Fruit fly (Drosophila melanogaster) Kc167 (cell line): ENCODE measurements around the gene CG33269.
"Not testable (repeated sequence)": the region's sequence is repeated elsewhere in the genome, so short reads cannot be mapped to it uniquely, and the experiment has no call there.

ENCODE experiments used
- Myc ChIP-seq: fragments of >200 bp; optimal IDR thresholded peaks from 2 replicates; lab custom pipeline; 2017; ENCODE audit warnings: missing external identifiers
- Sin3A ChIP-seq: fragments of >200 bp; optimal IDR thresholded peaks from 2 replicates; lab custom pipeline; 2018; ENCODE audit warnings: missing external identifiers
- h ChIP-seq: fragments of >200 bp; optimal IDR thresholded peaks from 3 replicates; lab custom pipeline; 2018; ENCODE audit warnings: missing external identifiers
- insv ChIP-seq: fragments of >200 bp; optimal IDR thresholded peaks from 3 replicates; lab custom pipeline; 2018; ENCODE audit warnings: missing external identifiers
- psq ChIP-seq: fragments of >200 bp; optimal IDR thresholded peaks from 2 replicates; lab custom pipeline; 2017; ENCODE audit warnings: missing external identifiers
- ttk ChIP-seq: sonication (Bioruptor generic); optimal IDR thresholded peaks from 2 replicates; lab custom pipeline; 2017; ENCODE audit warnings: missing external identifiers

The CG33269 gene

dm6 chr3L:11609153-11609809, 27.3 kb upstream of the CG33269 start, which contains the start of gene Duba:
Gene Duba, minus strand, starts transcription at chr3L:11609465.
- no peak for TF ChIP-seq ttk (lab: Kevin White, UChicago)
- no peak for TF ChIP-seq h (lab: Kevin White, UChicago)
- no peak for TF ChIP-seq insv
- no peak for TF ChIP-seq Myc
- TF ChIP-seq Sin3A, result no peak
- TF ChIP-seq psq (lab: Kevin White, UChicago), result no peak

DNA sequence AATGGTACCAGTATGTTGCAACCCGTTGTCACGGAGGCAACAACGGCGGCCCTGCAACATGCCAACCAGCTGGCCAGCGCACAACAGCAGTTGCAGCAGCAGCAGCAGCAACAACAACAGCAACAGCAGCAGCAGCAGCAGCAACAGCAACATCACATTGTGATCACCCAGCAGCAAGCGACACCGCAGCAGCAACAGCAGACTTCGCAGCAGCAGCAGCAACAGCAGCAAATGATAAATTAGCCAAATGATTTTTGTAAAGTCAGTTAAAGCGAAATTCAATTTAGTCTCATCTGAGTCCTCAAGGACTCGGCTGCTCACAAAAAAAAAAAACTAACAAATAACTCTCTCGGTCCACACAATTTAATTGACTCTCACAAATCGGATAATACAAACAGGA, 22.2 kb upstream of the CG33269 start:
- TF ChIP-seq insv (no peak), psq (lab: Kevin White, UChicago) (no peak)

dm6 chr3L:11602040-11602439, 20.0 kb upstream of the CG33269 start:
- no peak for TF ChIP-seq Myc
- no peak for TF ChIP-seq h (lab: Kevin White, UChicago)
- no peak for TF ChIP-seq insv
- no peak for TF ChIP-seq ttk (lab: Kevin White, UChicago)
- no peak for TF ChIP-seq Sin3A
- TF ChIP-seq psq (lab: Kevin White, UChicago), result no peak

DNA sequence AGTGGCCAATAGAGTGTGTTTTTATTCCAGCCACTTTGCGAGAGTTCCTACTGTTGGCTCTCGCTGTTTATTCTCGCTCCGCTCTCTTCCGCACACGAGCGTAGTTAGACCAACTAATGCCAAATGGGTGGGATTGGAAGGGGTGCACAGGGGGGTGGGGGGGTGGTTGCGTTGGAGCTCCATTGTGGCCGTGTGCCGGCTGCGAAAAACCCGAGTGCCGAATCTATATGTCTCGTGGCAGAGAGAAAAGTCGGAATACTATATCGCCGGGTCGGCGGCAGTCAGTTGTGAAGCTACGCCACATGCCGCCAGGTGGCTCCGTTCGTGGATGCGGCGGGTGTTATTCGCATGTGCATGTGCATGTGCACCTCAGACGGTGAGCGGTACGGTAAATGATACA, 19.1 kb upstream of the CG33269 start:
- no peak for TF ChIP-seq Sin3A
- TF ChIP-seq insv, result no peak
- TF ChIP-seq psq (lab: Kevin White, UChicago), result no peak
- TF ChIP-seq Myc, result no peak
- no peak for TF ChIP-seq ttk (lab: Kevin White, UChicago)
- no peak for TF ChIP-seq h (lab: Kevin White, UChicago)

dm6 chr3L:11599965-11600420, 18.0 kb upstream of the CG33269 start, which contains the start of the genes CG14137 and CG46394:
Gene CG14137, minus strand, starts transcription at chr3L:11600065.
Gene CG46394, plus strand, starts transcription at chr3L:11600370.
- TF ChIP-seq Myc, result no peak
- TF ChIP-seq insv, result no peak
- TF ChIP-seq psq (lab: Kevin White, UChicago), result no peak
- TF ChIP-seq Sin3A, result no peak

dm6 chr3L:11599255-11599654, 17.3 kb upstream of the CG33269 start:
- TF ChIP-seq Myc (no peak), ttk (lab: Kevin White, UChicago) (no peak), Sin3A (no peak), insv (no peak), psq (lab: Kevin White, UChicago) (no peak), h (lab: Kevin White, UChicago) (no peak)

DNA sequence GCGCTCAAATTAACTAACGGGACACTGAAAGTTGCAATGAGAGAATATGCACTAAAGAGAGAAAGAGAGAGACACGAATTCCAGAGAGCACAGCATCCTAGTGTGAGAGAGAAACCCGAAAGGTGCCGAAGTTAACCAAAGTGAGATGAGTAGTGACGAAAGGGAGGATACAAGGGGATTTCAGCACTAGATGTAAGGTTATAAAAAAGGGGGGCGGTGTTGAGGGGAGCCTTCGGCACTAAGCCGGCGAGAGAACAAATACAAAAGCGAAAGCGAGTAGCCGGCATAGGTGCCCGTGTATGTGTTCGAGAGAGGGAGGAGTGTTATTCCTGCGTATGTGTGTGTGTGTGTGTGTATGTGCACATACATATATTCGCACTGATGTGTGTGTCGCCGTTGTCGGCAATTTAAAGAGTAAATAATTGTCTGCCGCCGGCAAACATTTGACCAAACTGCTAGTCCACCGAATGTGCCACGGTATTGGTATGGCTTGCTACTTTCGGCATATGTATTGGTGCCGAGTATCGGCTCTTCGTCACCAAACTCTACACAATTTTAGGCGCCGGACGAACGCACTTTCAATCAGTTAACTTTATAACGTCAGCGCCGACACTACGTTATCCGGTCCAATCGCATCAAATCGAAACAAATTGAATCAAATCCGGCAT, 14.7 kb upstream of the CG33269 start, which contains the start of gene CG7368:
Gene CG7368 (plus strand): TSS at position 618 of the 668 bp plus-strand sequence.
- TF ChIP-seq insv (no peak), Sin3A (no peak), psq (lab: Kevin White, UChicago) (no peak), ttk (lab: Kevin White, UChicago) (no peak), h (lab: Kevin White, UChicago) (no peak), Myc (no peak)

DNA sequence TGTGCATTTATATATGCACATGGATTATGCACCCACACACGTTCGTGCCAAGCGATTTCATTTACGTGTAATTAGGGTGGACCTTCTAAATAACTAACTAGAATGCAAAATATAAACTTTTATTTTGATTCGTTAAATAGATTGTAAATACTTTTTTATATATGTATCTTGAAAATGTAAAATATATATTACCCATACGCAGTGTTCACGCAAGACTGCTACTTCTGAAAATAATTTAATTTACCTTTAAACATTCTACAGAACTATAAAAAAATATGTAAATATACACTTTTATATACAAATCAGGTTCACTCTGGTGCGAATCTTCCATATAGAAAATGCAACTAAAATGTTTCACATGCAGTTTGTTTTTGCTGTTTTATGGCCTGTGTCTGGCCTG, 11.8 kb upstream of the CG33269 start:
- TF ChIP-seq ttk (lab: Kevin White, UChicago) (no peak), insv (no peak), Myc (no peak)

dm6 chr3L:11591803-11592202, 9.8 kb upstream of the CG33269 start:
- TF ChIP-seq Myc, result no peak
- TF ChIP-seq Sin3A, result no peak
- TF ChIP-seq insv, result no peak
- TF ChIP-seq psq (lab: Kevin White, UChicago), result no peak
- no peak for TF ChIP-seq ttk (lab: Kevin White, UChicago)
- no peak for TF ChIP-seq h (lab: Kevin White, UChicago)

- TF ChIP-seq psq (lab: Kevin White, UChicago) (no peak), h (lab: Kevin White, UChicago) (no peak), Myc (no peak), ttk (lab: Kevin White, UChicago) (no peak), insv (no peak), Sin3A (no peak)
Measured at dm6 chr3L:11591131-11591530, 9.1 kb upstream of the CG33269 start, which contains the start of gene CG33268. Gene CG33268, minus strand, starts transcription at chr3L:11591231.

DNA sequence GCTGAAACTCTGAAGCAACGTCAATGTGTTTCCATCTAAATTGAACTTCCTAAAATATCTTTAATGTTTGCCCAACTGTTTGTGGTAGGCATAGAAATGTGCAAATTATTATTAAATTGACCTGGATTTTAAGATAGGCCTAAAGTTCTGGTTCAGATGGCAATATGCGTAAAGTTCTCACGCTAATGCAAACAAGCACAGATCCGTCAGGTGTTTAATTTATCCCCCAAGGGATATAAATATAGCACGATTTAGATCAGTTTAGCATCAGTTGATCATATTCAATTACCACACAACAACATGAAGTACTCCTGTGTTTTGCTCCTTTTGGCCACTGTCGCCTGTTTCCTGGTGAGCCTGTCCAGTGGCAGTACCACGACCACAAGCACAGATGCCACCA, 7.4 kb upstream of the CG33269 start, which contains the start of gene CG7377:
Gene CG7377 (plus strand): TSS at position 301 of the 400 bp plus-strand sequence.
- TF ChIP-seq Myc; psq (lab: Kevin White, UChicago); Sin3A: not testable (repeated sequence)

- no peak for TF ChIP-seq psq (lab: Kevin White, UChicago)
- TF ChIP-seq ttk (lab: Kevin White, UChicago), result no peak
- no peak for TF ChIP-seq insv
- no peak for TF ChIP-seq Sin3A
- TF ChIP-seq Myc, result no peak
- no peak for TF ChIP-seq h (lab: Kevin White, UChicago)
Measured at dm6 chr3L:11588594-11588993, 6.6 kb upstream of the CG33269 start.
